Fruit fly (Drosophila melanogaster) whole organism, embryonic: ENCODE data around the gene CG32459.

Experiments
- CG14050 ChIP-seq: fragments of 200-800 bp; sonication (Bioruptor generic); IDR thresholded peaks from 3 replicates; pipeline ENCODE4 v1.3.6; 2022; ENCODE audit warnings: missing biosample characterization, missing genetic modification characterization
- CG15479 ChIP-seq: fragments of 200-800 bp; sonication (Bioruptor generic); optimal IDR thresholded peaks from 3 replicates; lab custom pipeline; 2019; ENCODE audit warnings: missing biosample characterization, mild to moderate bottlenecking, missing genetic modification characterization, moderate library complexity
- CG17612 ChIP-seq: fragments of 200-800 bp; sonication (Bioruptor generic); IDR thresholded peaks from 2 replicates; pipeline ENCODE4 v1.3.6; 2022; ENCODE audit warnings: missing biosample characterization, missing genetic modification characterization
- CG1792 ChIP-seq: fragments of 200-800 bp; sonication (Bioruptor generic); optimal IDR thresholded peaks from 2 replicates; lab custom pipeline; 2016; ENCODE audit warnings: missing biosample characterization, missing genetic modification characterization
- CG4404 ChIP-seq: fragments of 200-800 bp; sonication (Bioruptor generic); IDR thresholded peaks from 2 replicates; pipeline ENCODE4 v1.3.6; 2022; ENCODE audit warnings: missing biosample characterization, missing genetic modification characterization
- CG7372 ChIP-seq: fragments of 200-800 bp; sonication (Bioruptor generic); IDR thresholded peaks from 2 replicates; pipeline ENCODE4 v1.3.6; 2022; ENCODE audit warnings: missing biosample characterization, missing genetic modification characterization
- CG8281 ChIP-seq: fragments of 200-800 bp; sonication (Bioruptor generic); optimal IDR thresholded peaks from 2 replicates; lab custom pipeline; 2018; ENCODE audit warnings: missing biosample characterization, mild to moderate bottlenecking, missing genetic modification characterization, moderate library complexity
- CHES-1-like ChIP-seq: fragments of 200-800 bp; sonication (Bioruptor generic); optimal IDR thresholded peaks from 2 replicates; lab custom pipeline; 2016; ENCODE audit warnings: missing biosample characterization, missing genetic modification characterization
- D19A ChIP-seq: fragments of 200-800 bp; optimal IDR thresholded peaks from 3 replicates; lab custom pipeline; 2019; ENCODE audit warnings: missing biosample characterization, mild to moderate bottlenecking, missing genetic modification characterization, moderate library complexity
- Dek ChIP-seq: fragments of 200-800 bp; sonication (Bioruptor generic); optimal IDR thresholded peaks from 3 replicates; lab custom pipeline; 2019; ENCODE audit warnings: missing biosample characterization, mild to moderate bottlenecking, missing genetic modification characterization, moderate library complexity
- Dp ChIP-seq: fragments of 200-800 bp; sonication (Bioruptor generic); optimal IDR thresholded peaks from 2 replicates; lab custom pipeline; 2018; ENCODE audit warnings: missing biosample characterization, mild to moderate bottlenecking, missing genetic modification characterization, moderate library complexity
- Dref ChIP-seq: fragments of 200-800 bp; sonication (Bioruptor generic); IDR thresholded peaks from 2 replicates; pipeline ENCODE4 v1.3.6; 2022; ENCODE audit warnings: missing biosample characterization, missing genetic modification characterization
- GATAe ChIP-seq: fragments of 200-800 bp; sonication (Bioruptor generic); conservative IDR thresholded peaks from 2 replicates; pipeline ENCODE4 v1.3.6; 2022; ENCODE audit warnings: missing biosample characterization, missing genetic modification characterization
- H2.0 ChIP-seq: fragments of 200-800 bp; sonication (Bioruptor generic); IDR thresholded peaks from 2 replicates; pipeline ENCODE4 v1.3.6; 2022; ENCODE audit warnings: missing biosample characterization, missing genetic modification characterization
- Hey ChIP-seq: fragments of 200-800 bp; sonication (Bioruptor generic); optimal IDR thresholded peaks from 3 replicates; lab custom pipeline; 2018; ENCODE audit warnings: missing biosample characterization, mild to moderate bottlenecking, missing genetic modification characterization
- HmgZ ChIP-seq: fragments of 200-800 bp; sonication (Bioruptor generic); optimal IDR thresholded peaks from 2 replicates; lab custom pipeline; 2018; ENCODE audit warnings: missing biosample characterization, mild to moderate bottlenecking, missing genetic modification characterization
- Meics ChIP-seq: fragments of 200-800 bp; sonication (Bioruptor generic); optimal IDR thresholded peaks from 2 replicates; lab custom pipeline; 2017; ENCODE audit warnings: missing biosample characterization, mild to moderate bottlenecking, missing genetic modification characterization
- Pdp1 ChIP-seq, 2 experiments: fragments of 200-800 bp; sonication (Bioruptor generic); optimal IDR thresholded peaks; 3 replicates each; lab custom pipeline; 2016; ENCODE audit warnings: missing biosample characterization in 2 of 2, missing genetic modification characterization in 2 of 2, mild to moderate bottlenecking in 1 of 2, moderate library complexity in 1 of 2
- Ptx1 ChIP-seq: fragments of 200-800 bp; sonication (Bioruptor generic); IDR thresholded peaks from 2 replicates; pipeline ENCODE4 v1.3.6; 2022; ENCODE audit warnings: missing biosample characterization, missing genetic modification characterization
- Rfx ChIP-seq: fragments of 200-800 bp; sonication (Bioruptor generic); IDR thresholded peaks from 2 replicates; pipeline ENCODE4 v1.3.6; 2022; ENCODE audit warnings: missing biosample characterization, missing genetic modification characterization
- Scr ChIP-seq: fragments of 200-800 bp; sonication (Bioruptor generic); IDR thresholded peaks from 2 replicates; pipeline ENCODE4 v1.3.6; 2022; ENCODE audit warnings: missing biosample characterization, missing genetic modification characterization; ENCODE audit not compliant: partially characterized antibody
- Usf ChIP-seq: fragments of 200-800 bp; sonication (Bioruptor generic); optimal IDR thresholded peaks from 2 replicates; lab custom pipeline; 2017; ENCODE audit warnings: missing genotype, missing biosample characterization, missing genetic modification characterization
- ab ChIP-seq: fragments of 200-800 bp; sonication (Bioruptor generic); optimal IDR thresholded peaks from 2 replicates; lab custom pipeline; 2016; ENCODE audit warnings: missing biosample characterization, missing genetic modification characterization
- al ChIP-seq: fragments of 200-800 bp; sonication (Bioruptor generic); IDR thresholded peaks from 2 replicates; pipeline ENCODE4 v1.3.6; 2022; ENCODE audit warnings: missing biosample characterization, missing genetic modification characterization
- amos ChIP-seq: fragments of 200-800 bp; sonication (Bioruptor generic); IDR thresholded peaks from 2 replicates; pipeline ENCODE4 v1.3.6; 2022; ENCODE audit warnings: missing biosample characterization, missing genetic modification characterization; ENCODE audit not compliant: partially characterized antibody
- ase ChIP-seq: fragments of 200-800 bp; sonication (Bioruptor generic); IDR thresholded peaks from 3 replicates; pipeline ENCODE4 v1.3.6; 2022; ENCODE audit warnings: missing biosample characterization, missing genetic modification characterization
- bigmax ChIP-seq: fragments of 200-800 bp; sonication (Bioruptor generic); optimal IDR thresholded peaks from 2 replicates; lab custom pipeline; 2018; ENCODE audit warnings: missing biosample characterization, mild to moderate bottlenecking, missing genetic modification characterization
- crc ChIP-seq: fragments of 200-800 bp; sonication (Bioruptor generic); optimal IDR thresholded peaks from 2 replicates; lab custom pipeline; 2016; ENCODE audit warnings: missing biosample characterization, missing genetic modification characterization
- crol ChIP-seq: fragments of 200-800 bp; sonication (Bioruptor generic); IDR thresholded peaks from 2 replicates; pipeline ENCODE4 v1.3.6; 2022; ENCODE audit warnings: missing biosample characterization, missing genetic modification characterization
- cwo ChIP-seq: fragments of 200-800 bp; sonication (Bioruptor generic); optimal IDR thresholded peaks from 3 replicates; lab custom pipeline; 2017; ENCODE audit warnings: missing biosample characterization, missing genetic modification characterization, mild to moderate bottlenecking, moderate library complexity, missing genetic modification reagents
- da ChIP-seq: fragments of 200-800 bp; sonication (Bioruptor generic); optimal IDR thresholded peaks from 2 replicates; lab custom pipeline; 2016; ENCODE audit warnings: missing biosample characterization, missing genetic modification characterization
- exex ChIP-seq: fragments of 200-800 bp; sonication (Bioruptor generic); optimal IDR thresholded peaks from 4 replicates; lab custom pipeline; 2018; ENCODE audit warnings: missing biosample characterization, mild to moderate bottlenecking, missing genetic modification characterization, moderate library complexity
- gce ChIP-seq: fragments of 200-800 bp; sonication (Bioruptor generic); IDR thresholded peaks from 3 replicates; pipeline ENCODE4 v1.3.6; 2022; ENCODE audit warnings: missing biosample characterization, missing genetic modification characterization
- gfzf ChIP-seq: fragments of 200-800 bp; sonication (Bioruptor generic); optimal IDR thresholded peaks from 2 replicates; lab custom pipeline; 2016; ENCODE audit warnings: missing biosample characterization, mild to moderate bottlenecking, missing genetic modification characterization, moderate library complexity
- kay ChIP-seq: fragments of 200-800 bp; sonication (Bioruptor generic); optimal IDR thresholded peaks from 2 replicates; lab custom pipeline; 2016; ENCODE audit warnings: missing biosample characterization, missing genetic modification characterization
- onecut ChIP-seq: fragments of 200-800 bp; sonication (Bioruptor generic); IDR thresholded peaks from 2 replicates; pipeline ENCODE4 v1.3.6; 2022; ENCODE audit warnings: missing biosample characterization, missing genetic modification characterization
- pho ChIP-seq: fragments of 200-800 bp; sonication (Bioruptor generic); optimal IDR thresholded peaks from 2 replicates; lab custom pipeline; 2016; ENCODE audit warnings: missing biosample characterization, missing genetic modification characterization
- pnt ChIP-seq: fragments of 200-800 bp; sonication (Bioruptor generic); optimal IDR thresholded peaks from 3 replicates; lab custom pipeline; 2016; ENCODE audit warnings: missing biosample characterization, missing genetic modification characterization
- psq ChIP-seq: fragments of 200-800 bp; sonication (Bioruptor generic); optimal IDR thresholded peaks from 2 replicates; lab custom pipeline; 2017; ENCODE audit warnings: missing biosample characterization, missing genetic modification characterization
- slp2 ChIP-seq: fragments of 200-800 bp; sonication (Bioruptor generic); optimal IDR thresholded peaks from 2 replicates; lab custom pipeline; 2016; ENCODE audit warnings: missing biosample characterization, missing genetic modification characterization
- sug ChIP-seq: fragments of 200-800 bp; optimal IDR thresholded peaks from 2 replicates; lab custom pipeline; 2019; ENCODE audit warnings: missing biosample characterization, mild to moderate bottlenecking, missing genetic modification characterization, moderate library complexity
- toy ChIP-seq: fragments of 200-800 bp; sonication (Bioruptor generic); IDR thresholded peaks from 2 replicates; pipeline ENCODE4 v1.3.6; 2022; ENCODE audit warnings: missing biosample characterization, missing genetic modification characterization
- wor ChIP-seq: fragments of 200-800 bp; sonication (Bioruptor generic); IDR thresholded peaks from 2 replicates; pipeline ENCODE4 v1.3.6; 2022; ENCODE audit warnings: missing biosample characterization, missing genetic modification characterization
- zen2 ChIP-seq: fragments of 200-800 bp; sonication (Bioruptor generic); IDR thresholded peaks from 3 replicates; pipeline ENCODE4 v1.3.6; 2022; ENCODE audit warnings: missing biosample characterization, missing genetic modification characterization; ENCODE audit not compliant: partially characterized antibody

CG32459 gene

dm6 chr3L:22871030-22871844 lies 15.4 kb upstream of the CG32459 start (continued):
- TF ChIP-seq bigmax (no peak), gfzf (GFP tag; lab: Kevin White, UChicago) (no peak), al (GFP tag; lab: Robert Waterston, UW) (no peak), zen2 (peak; percentile 43; the same call in 2 of the 3 replicates), ase (0 out of 3 replicates have a peak, but pooled peaks have one; percentile 15), pnt (no peak), da (GFP tag; lab: Kevin White, UChicago) (no peak), CG17612 (GFP tag; lab: Robert Waterston, UW) (no peak), crc (GFP tag; lab: Kevin White, UChicago) (no peak), wor (GFP tag; lab: Robert Waterston, UW) (no peak), CG8281 (no peak), amos (GFP tag; lab: Robert Waterston, UW) (peak; percentile 74), Meics (GFP tag; lab: Kevin White, UChicago) (peak; percentile 39), CG1792 (GFP tag; lab: Kevin White, UChicago) (no peak), Ptx1 (GFP tag; lab: Robert Waterston, UW) (peak; percentile 38; the same call in 1 of the 2 replicates), Dp (GFP tag; lab: Kevin White, UChicago) (no peak), gce (GFP tag; lab: Robert Waterston, UW) (no peak), Usf (GFP tag; lab: Kevin White, UChicago) (no peak), ab (GFP tag; lab: Kevin White, UChicago) (no peak), Scr (GFP tag; lab: Robert Waterston, UW) (peak; percentile 77), toy (GFP tag; lab: Robert Waterston, UW) (no peak), CG14050 (GFP tag; lab: Robert Waterston, UW) (no peak), H2.0 (no peak), pho (no peak), CHES-1-like (peak; percentile 35), psq (GFP tag; lab: Kevin White, UChicago) (no peak), CG4404 (GFP tag; lab: Robert Waterston, UW) (no peak), D19A (no peak), slp2 (GFP tag; lab: Kevin White, UChicago) (no peak), CG15479 (GFP tag; lab: Kevin White, UChicago) (peak; percentile 52), CG7372 (GFP tag; lab: Robert Waterston, UW) (0 out of 2 replicates have a peak, but pooled peaks have one; percentile 21)
- TF ChIP-seq, all 482 proteins: peak for 117

dm6 chr3L:22870378-22870777 lies 14.5 kb upstream of the CG32459 start:
- TF ChIP-seq onecut (GFP tag; lab: Robert Waterston, UW), result peak; percentile 85
- peak in 1 of 2 experiments; percentile 64 for TF ChIP-seq Pdp1 (GFP tag; optimal IDR thresholded peaks at IDR 0.05; lab: Kevin White, UChicago)
- TF ChIP-seq Rfx, result no peak
- TF ChIP-seq Dek (tag; lab: Kevin White, UChicago), result no peak
- 0 out of 3 replicates have a peak, but pooled peaks have one; percentile 4 for TF ChIP-seq gce (GFP tag; lab: Robert Waterston, UW)
- peak; percentile 5 for TF ChIP-seq HmgZ (tag; lab: Kevin White, UChicago)
- peak; percentile 79 for TF ChIP-seq crol (GFP tag; lab: Robert Waterston, UW)
- TF ChIP-seq Dref, result no peak
- peak; percentile 47 for TF ChIP-seq sug
- TF ChIP-seq GATAe (GFP tag; lab: Robert Waterston, UW), result peak; percentile 64; the same call in 1 of the 2 replicates
- peak; percentile 92 for TF ChIP-seq cwo (GFP tag; lab: Kevin White, UChicago)
- peak; percentile 63 for TF ChIP-seq kay (GFP tag; lab: Kevin White, UChicago)
- peak; percentile 21 for TF ChIP-seq Hey (tag; lab: Kevin White, UChicago)
- peak; percentile 16 for TF ChIP-seq exex (tag; lab: Kevin White, UChicago)
